Fruit fly (Drosophila melanogaster): Measurements from ENCODE around the gene Sras.

Sras gene

DNA sequence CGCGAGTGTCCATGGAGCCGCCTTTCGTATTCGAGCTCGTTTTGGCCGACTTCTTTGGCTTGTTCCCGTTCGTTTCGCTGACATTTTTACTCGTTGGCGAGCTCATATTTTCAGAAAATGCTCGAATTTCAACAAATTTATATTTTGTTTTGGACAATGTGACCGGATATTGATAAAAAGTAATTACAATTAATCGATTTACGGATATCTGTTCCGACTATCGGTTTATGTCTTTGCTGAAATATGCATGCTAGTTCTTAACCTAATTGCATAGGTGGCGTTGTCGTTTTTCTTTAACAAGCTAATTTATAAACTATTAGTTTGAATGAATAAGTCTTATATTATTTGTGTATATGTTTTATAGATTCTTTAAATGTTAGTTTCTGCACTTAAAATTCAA is 44.6 kb downstream of the Sras start, which contains the start of gene Eaf6 (continued):
- TF ChIP-seq CG8290 (GFP tag; optimal IDR thresholded peaks at IDR 0.05), result no peak
- peak in 1 of 2 experiments; percentile 17 for TF ChIP-seq CG8290 (tag; optimal IDR thresholded peaks at IDR 0.05)
- TF ChIP-seq CG12659 (GFP tag; optimal IDR thresholded peaks at IDR 0.05), result peak; percentile 58
- peak; percentile 62 for TF ChIP-seq exex (tag; optimal IDR thresholded peaks at IDR 0.05)
- peak; percentile 61 for TF ChIP-seq YL-1 (GFP tag; optimal IDR thresholded peaks at IDR 0.05)
- TF ChIP-seq ERR (GFP tag; optimal IDR thresholded peaks at IDR 0.05), result no peak
- no peak for TF ChIP-seq lmd (GFP tag; IDR thresholded peaks at IDR 0.05)
- TF ChIP-seq CG7839 (tag; optimal IDR thresholded peaks at IDR 0.05), result peak; percentile 24
- TF ChIP-seq zen (tag; optimal IDR thresholded peaks at IDR 0.05), result peak; percentile 87
- peak; percentile 61 for TF ChIP-seq CG10979 (tag; optimal IDR thresholded peaks at IDR 0.05)
- TF ChIP-seq ro (GFP tag; IDR thresholded peaks at IDR 0.05), result no peak
- no peak for TF ChIP-seq ase (GFP tag; IDR thresholded peaks at IDR 0.05)
- no peak for TF ChIP-seq psq (GFP tag; optimal IDR thresholded peaks at IDR 0.05)
- TF ChIP-seq amos (GFP tag; IDR thresholded peaks at IDR 0.05; ENCODE audit: partially characterized antibody), result peak; percentile 50
- no peak for TF ChIP-seq Hr3 (GFP tag; optimal IDR thresholded peaks at IDR 0.05)
- no peak for TF ChIP-seq chn (GFP tag; optimal IDR thresholded peaks at IDR 0.05)
- TF ChIP-seq ap (GFP tag; IDR thresholded peaks at IDR 0.05), result no peak
- peak; percentile 80 for TF ChIP-seq gfzf (GFP tag; optimal IDR thresholded peaks at IDR 0.05)
- TF ChIP-seq CG3995 (GFP tag; optimal IDR thresholded peaks at IDR 0.05), result peak; percentile 25
- TF ChIP-seq Xrp1 (GFP tag; IDR thresholded peaks at IDR 0.05), result no peak
- peak; percentile 72 for TF ChIP-seq CG2116 (GFP tag; optimal IDR thresholded peaks at IDR 0.05)
- no peak for TF ChIP-seq CG3847 (GFP tag; IDR thresholded peaks at IDR 0.05)
- TF ChIP-seq pzg (GFP tag; optimal IDR thresholded peaks at IDR 0.05), result peak; percentile 70
- peak; percentile 52 for TF ChIP-seq Scr (GFP tag; IDR thresholded peaks at IDR 0.05; ENCODE audit: partially characterized antibody)
- peak; percentile 21; the same call in 1 of the 2 replicates for TF ChIP-seq nerfin-2 (GFP tag; IDR thresholded peaks at IDR 0.05; ENCODE audit: partially characterized antibody)
- peak; percentile 86 for TF ChIP-seq MBD-R2 (GFP tag; IDR thresholded peaks at IDR 0.05)
- no peak for TF ChIP-seq ci (GFP tag; IDR thresholded peaks at IDR 0.05)
- TF ChIP-seq CG18262 (tag; optimal IDR thresholded peaks at IDR 0.05), result peak; percentile 15
- peak; percentile 33 for TF ChIP-seq CG1603 (tag; optimal IDR thresholded peaks at IDR 0.05)
- TF ChIP-seq MESR4 (GFP tag; optimal IDR thresholded peaks at IDR 0.05), result peak; percentile 43
- peak; percentile 8 for TF ChIP-seq unpg (GFP tag; optimal IDR thresholded peaks at IDR 0.05)
- TF ChIP-seq BEAF-32 (GFP tag; optimal IDR thresholded peaks at IDR 0.05), result peak; percentile 59
- TF ChIP-seq hth (optimal IDR thresholded peaks at IDR 0.05), result no peak
- no peak for TF ChIP-seq gcm2 (GFP tag; optimal IDR thresholded peaks at IDR 0.05)
- TF ChIP-seq nmo (GFP tag; optimal IDR thresholded peaks at IDR 0.05), result peak; percentile 45
- no peak for TF ChIP-seq fu2 (GFP tag; optimal IDR thresholded peaks at IDR 0.05)
- peak; percentile 32 for TF ChIP-seq CG15514 (GFP tag; optimal IDR thresholded peaks at IDR 0.05)
- TF ChIP-seq Dll (GFP tag; IDR thresholded peaks at IDR 0.05; ENCODE audit: partially characterized antibody), result peak; percentile 53; the same call in 2 of the 4 replicates
- no peak for TF ChIP-seq CG1647 (GFP tag; optimal IDR thresholded peaks at IDR 0.05)
- peak; percentile 36 for TF ChIP-seq sug (tag; optimal IDR thresholded peaks at IDR 0.05)
- peak; percentile 13; the same call in 1 of the 2 replicates for TF ChIP-seq NFAT (GFP tag; IDR thresholded peaks at IDR 0.05)
- no peak for TF ChIP-seq so (GFP tag; IDR thresholded peaks at IDR 0.05)
- TF ChIP-seq CG13287 (GFP tag; IDR thresholded peaks at IDR 0.05; ENCODE audit: partially characterized antibody), result peak; percentile 62
- no peak for TF ChIP-seq Atf-2 (GFP tag; optimal IDR thresholded peaks at IDR 0.05)
- TF ChIP-seq run (tag; optimal IDR thresholded peaks at IDR 0.05), result no peak
- peak; percentile 54; the same call in 2 of the 3 replicates for TF ChIP-seq knrl (GFP tag; IDR thresholded peaks at IDR 0.05; ENCODE audit: partially characterized antibody)
- TF ChIP-seq B-H2 (GFP tag; optimal IDR thresholded peaks at IDR 0.05), result peak; percentile 52
- peak; percentile 45 for TF ChIP-seq Med (GFP tag)
- peak; percentile 33; the same call in 1 of the 3 replicates for TF ChIP-seq CG34224 (GFP tag; IDR thresholded peaks at IDR 0.05; ENCODE audit: partially characterized antibody)
- no peak for TF ChIP-seq CG13296 (GFP tag; optimal IDR thresholded peaks at IDR 0.05)
